Worm (Caenorhabditis elegans) whole organism, L3 larva: ENCODE data around the gene srd-58.
A peak's percentile ranks its signal among the peaks of the same experiment; 100 is the strongest.

ENCODE experiments used
- R02D3.7 ChIP-seq: fragments of 150-350 bp; optimal IDR thresholded peaks from 2 replicates; lab custom pipeline; 2014; ENCODE audit warnings: missing biosample characterization, missing genetic modification characterization
- aly-2 ChIP-seq: fragments of 150-350 bp; optimal IDR thresholded peaks from 2 replicates; lab custom pipeline; 2014; ENCODE audit warnings: missing biosample characterization, missing genetic modification characterization
- ama-1 ChIP-seq: fragments of 150-350 bp; optimal IDR thresholded peaks from 2 replicates; lab custom pipeline; 2018
- ceh-16 ChIP-seq: sonication (generic microtip); optimal IDR thresholded peaks from 2 replicates; lab custom pipeline; 2017; ENCODE audit warnings: missing biosample characterization, missing genetic modification characterization
- ceh-82 ChIP-seq: fragments of 150-350 bp; optimal IDR thresholded peaks from 2 replicates; lab custom pipeline; 2014; ENCODE audit warnings: missing biosample characterization, missing genetic modification characterization
- ceh-9 ChIP-seq: sonication (generic microtip); optimal IDR thresholded peaks from 2 replicates; lab custom pipeline; 2018; ENCODE audit warnings: missing biosample characterization, missing genetic modification characterization
- egl-27 ChIP-seq: sonication (generic microtip); optimal IDR thresholded peaks from 4 replicates; lab custom pipeline; 2017; ENCODE audit warnings: missing biosample characterization, missing genetic modification reagents, missing genetic modification characterization
- egl-5 ChIP-seq: fragments of 150-350 bp; optimal IDR thresholded peaks from 2 replicates; lab custom pipeline; 2017; ENCODE audit warnings: missing biosample characterization, missing genetic modification reagents, missing genetic modification characterization, inconsistent platforms
- elt-2 ChIP-seq: sonication (generic microtip); optimal IDR thresholded peaks from 2 replicates; lab custom pipeline; 2016; ENCODE audit warnings: missing genetic modification reagents, mild to moderate bottlenecking, missing genetic modification characterization, missing compliant biosample characterization
- elt-3 ChIP-seq, 3 experiments: fragments of 150-350 bp in 1 of 3; sonication (generic microtip) in 2 of 3; optimal IDR thresholded peaks; 2 replicates in 2 of 3; 4 replicates in 1 of 3; lab custom pipeline; 2014 to 2017; ENCODE audit warnings: missing biosample characterization in 3 of 3, missing genetic modification characterization in 3 of 3
- eor-1 ChIP-seq, 2 experiments: fragments of 150-350 bp; optimal IDR thresholded peaks; 2 replicates each; lab custom pipeline; 2014 to 2018; ENCODE audit warnings: missing biosample characterization in 2 of 2, missing genetic modification characterization in 2 of 2
- fkh-2 ChIP-seq: fragments of 150-350 bp; optimal IDR thresholded peaks from 2 replicates; lab custom pipeline; 2014; ENCODE audit warnings: missing biosample characterization, missing genetic modification reagents, missing genetic modification characterization
- fos-1 ChIP-seq: fragments of 150-350 bp; optimal IDR thresholded peaks from 2 replicates; lab custom pipeline; 2014; ENCODE audit warnings: missing biosample characterization, missing genetic modification characterization
- hmg-11 ChIP-seq: sonication (generic microtip); optimal IDR thresholded peaks from 2 replicates; lab custom pipeline; 2016; ENCODE audit warnings: missing genetic modification characterization, missing compliant biosample characterization
- jun-1 ChIP-seq: fragments of 150-350 bp; optimal IDR thresholded peaks from 2 replicates; lab custom pipeline; 2014; ENCODE audit warnings: missing biosample characterization, missing genetic modification reagents, missing genetic modification characterization
- lin-39 ChIP-seq: fragments of 150-350 bp; optimal IDR thresholded peaks from 2 replicates; lab custom pipeline; 2018; ENCODE audit warnings: missing biosample characterization, missing genetic modification reagents, missing genetic modification characterization
- lsy-12 ChIP-seq: sonication (generic microtip); optimal IDR thresholded peaks from 2 replicates; lab custom pipeline; 2016; ENCODE audit warnings: mild to moderate bottlenecking, missing genetic modification characterization, missing compliant biosample characterization
- mml-1 ChIP-seq: fragments of 150-350 bp; sonication (generic microtip); optimal IDR thresholded peaks from 3 replicates; lab custom pipeline; 2014; ENCODE audit warnings: missing biosample characterization, missing genetic modification characterization
- nfya-1 ChIP-seq: sonication (generic microtip); optimal IDR thresholded peaks from 2 replicates; lab custom pipeline; 2017; ENCODE audit warnings: missing genetic modification characterization, mild to moderate bottlenecking, missing compliant biosample characterization, antibody characterized with exemption, moderate library complexity; ENCODE audit not compliant: insufficient read depth
- nhr-12 ChIP-seq: fragments of 150-350 bp; optimal IDR thresholded peaks from 2 replicates; lab custom pipeline; 2014; ENCODE audit warnings: missing biosample characterization, missing genetic modification characterization
- nhr-23 ChIP-seq: fragments of 150-350 bp; optimal IDR thresholded peaks from 2 replicates; lab custom pipeline; 2014; ENCODE audit warnings: missing biosample characterization, missing genetic modification reagents, missing genetic modification characterization
- nhr-237 ChIP-seq: fragments of 150-350 bp; optimal IDR thresholded peaks from 2 replicates; lab custom pipeline; 2014; ENCODE audit warnings: missing biosample characterization, missing genetic modification characterization
- nhr-25 ChIP-seq: sonication (generic microtip); optimal IDR thresholded peaks from 2 replicates; lab custom pipeline; 2017; ENCODE audit warnings: missing biosample characterization, missing genetic modification characterization
- nhr-43 ChIP-seq: sonication (generic microtip); optimal IDR thresholded peaks from 2 replicates; lab custom pipeline; 2016; ENCODE audit warnings: mild to moderate bottlenecking, missing genetic modification characterization, missing compliant biosample characterization; ENCODE audit not compliant: poor library complexity, severe bottlenecking
- nhr-67 ChIP-seq: fragments of 150-350 bp; optimal IDR thresholded peaks from 2 replicates; lab custom pipeline; 2014; ENCODE audit warnings: missing biosample characterization, missing genetic modification characterization
- nhr-76 ChIP-seq: fragments of 150-350 bp; sonication (generic microtip); optimal IDR thresholded peaks from 5 replicates; lab custom pipeline; 2014; ENCODE audit warnings: missing biosample characterization, missing genetic modification characterization
- nhr-77 ChIP-seq: fragments of 150-350 bp; optimal IDR thresholded peaks from 2 replicates; lab custom pipeline; 2014; ENCODE audit warnings: missing biosample characterization, missing genetic modification characterization
- pha-4 ChIP-seq: fragments of 150-350 bp; optimal IDR thresholded peaks from 2 replicates; lab custom pipeline; 2014; ENCODE audit warnings: missing biosample characterization, missing genetic modification reagents, missing genetic modification characterization
- sea-2 ChIP-seq: fragments of 150-350 bp; sonication (generic microtip); optimal IDR thresholded peaks from 4 replicates; lab custom pipeline; 2014; ENCODE audit warnings: missing biosample characterization, missing genetic modification reagents, missing genetic modification characterization
- snpc-4 ChIP-seq: fragments of 150-350 bp; optimal IDR thresholded peaks from 2 replicates; lab custom pipeline; 2014; ENCODE audit warnings: missing biosample characterization, missing genetic modification characterization
- tbx-2 ChIP-seq: sonication (generic microtip); optimal IDR thresholded peaks from 2 replicates; lab custom pipeline; 2016; ENCODE audit warnings: mild to moderate bottlenecking, missing genetic modification characterization, missing compliant biosample characterization
- unc-39 ChIP-seq: sonication (generic microtip); optimal IDR thresholded peaks from 4 replicates; lab custom pipeline; 2017; ENCODE audit warnings: missing biosample characterization, missing genetic modification characterization
- unc-62 ChIP-seq: fragments of 150-350 bp; sonication (generic microtip); optimal IDR thresholded peaks from 4 replicates; lab custom pipeline; 2014; ENCODE audit warnings: missing biosample characterization, missing genetic modification reagents, missing genetic modification characterization
- ztf-11 ChIP-seq: fragments of 150-350 bp; optimal IDR thresholded peaks from 2 replicates; lab custom pipeline; 2014; ENCODE audit warnings: missing biosample characterization, missing genetic modification characterization

Gene srd-58

DNA sequence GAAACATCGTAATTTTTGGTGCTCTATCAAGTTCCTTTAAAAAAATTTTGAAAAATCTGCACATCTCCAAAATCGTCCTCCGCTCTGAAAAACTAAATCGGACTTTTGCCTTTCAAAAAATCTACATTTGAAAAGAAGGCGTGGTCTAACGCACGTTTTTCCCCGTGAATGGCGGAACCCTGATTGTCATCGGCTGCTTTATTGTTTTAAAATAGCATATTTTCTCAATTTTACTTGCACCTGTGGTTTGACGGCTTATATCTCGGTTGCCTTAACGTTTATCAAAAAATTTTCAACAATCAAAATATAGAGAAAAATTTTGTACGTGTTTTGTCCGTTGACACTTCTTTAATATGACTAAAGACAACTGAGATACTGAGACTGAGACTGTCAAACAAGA lies 27.1 kb upstream of the srd-58 start:
- TF ChIP-seq nhr-43 (tag; lab: Kevin White, UChicago), result no peak
- TF ChIP-seq sea-2 (GFP tag; lab: Kevin White, UChicago), result no peak
- TF ChIP-seq unc-62, result no peak
- no peak for TF ChIP-seq unc-39 (tag; lab: Kevin White, UChicago)
- no peak for TF ChIP-seq lsy-12 (tag; lab: Kevin White, UChicago)
- TF ChIP-seq egl-5 (tag; lab: Kevin White, UChicago), result no peak
- peak; percentile 67 for TF ChIP-seq snpc-4 (tag; lab: Kevin White, UChicago)
- no peak for TF ChIP-seq mml-1 (tag; lab: Kevin White, UChicago)
- TF ChIP-seq ceh-82 (tag; lab: Kevin White, UChicago), result no peak

DNA sequence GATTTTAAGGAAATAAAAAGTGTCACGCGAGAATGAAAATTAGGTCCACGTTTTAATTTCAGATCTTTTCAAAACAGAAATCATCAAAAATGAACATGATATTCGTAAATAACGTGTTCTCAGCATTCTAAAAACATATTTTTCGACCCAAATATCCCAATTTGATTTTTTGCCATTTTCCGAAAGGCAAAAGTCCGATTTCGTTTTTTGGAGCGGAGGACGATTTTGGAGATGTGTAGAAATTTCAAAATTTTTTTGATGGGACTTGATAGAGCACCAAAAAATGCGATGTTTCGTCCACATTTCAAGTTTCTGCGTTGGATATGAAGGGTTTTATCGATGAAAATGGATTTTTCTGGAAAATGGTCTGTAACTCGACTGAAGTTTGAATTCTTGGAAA lies 25.8 kb upstream of the srd-58 start:
- peak; percentile 58 for TF ChIP-seq ama-1 (lab: Kevin White, UChicago)
- no peak for TF ChIP-seq hmg-11
- TF ChIP-seq nhr-43 (tag; lab: Kevin White, UChicago), result peak; percentile 29
- peak; percentile 44 for TF ChIP-seq tbx-2 (tag; lab: Kevin White, UChicago)
- TF ChIP-seq sea-2 (GFP tag; lab: Kevin White, UChicago), result no peak
- no peak for TF ChIP-seq ztf-11 (tag; lab: Kevin White, UChicago)

DNA sequence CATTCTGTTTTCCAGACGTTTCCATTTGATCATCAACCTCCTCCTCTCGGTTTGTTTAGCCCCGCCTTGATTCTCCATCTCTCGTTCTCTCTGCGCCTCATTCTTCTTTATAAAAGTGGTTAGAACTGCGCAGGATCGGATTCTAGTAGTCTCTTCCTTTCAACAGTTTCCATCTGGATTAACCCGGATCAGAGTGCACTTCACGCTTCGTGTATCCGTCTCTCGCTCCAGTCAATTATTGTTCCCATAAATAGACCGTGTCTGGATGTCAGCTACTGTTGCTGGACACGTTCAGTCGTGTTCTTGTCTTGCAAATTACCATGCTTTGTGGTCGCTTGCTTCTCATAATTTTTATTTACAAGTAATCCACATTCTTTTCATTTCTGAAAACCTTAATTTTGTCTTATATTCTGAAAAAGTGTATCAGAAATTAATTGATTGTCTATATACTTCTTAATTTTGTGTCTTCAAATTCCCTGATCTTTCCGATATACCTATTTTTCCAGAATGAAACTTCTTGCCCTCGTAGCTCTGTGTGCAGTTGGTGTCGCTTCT lies 23.9 kb upstream of the srd-58 start, which contains the start of gene F32A5.4:
F32A5.4 (plus strand) TSS at position 505 of the 555 bp plus-strand sequence.
- TF ChIP-seq R02D3.7 (tag; lab: Kevin White, UChicago) (no peak), tbx-2 (tag; lab: Kevin White, UChicago) (no peak), nhr-237 (tag; lab: Kevin White, UChicago) (no peak), nhr-77 (tag; lab: Kevin White, UChicago) (no peak), nfya-1 (no peak), ceh-16 (tag; lab: Kevin White, UChicago) (no peak), elt-3 (tag; optimal IDR thresholded peaks at IDR 0.05; lab: Kevin White, UChicago) (no peak), nhr-25 (tag; lab: Kevin White, UChicago) (no peak), lsy-12 (tag; lab: Kevin White, UChicago) (no peak), snpc-4 (tag; lab: Kevin White, UChicago) (no peak), egl-5 (tag; lab: Kevin White, UChicago) (no peak), lin-39 (tag; lab: Kevin White, UChicago) (no peak), aly-2 (no peak), nhr-12 (tag; lab: Kevin White, UChicago) (no peak), nhr-76 (tag; lab: Kevin White, UChicago) (no peak), ceh-9 (no peak), ztf-11 (tag; lab: Kevin White, UChicago) (no peak), ama-1 (lab: Kevin White, UChicago) (peak; percentile 56), pha-4 (tag; lab: Kevin White, UChicago) (peak; percentile 20), unc-62 (no peak), elt-2 (tag; lab: Kevin White, UChicago) (no peak), eor-1 (tag; optimal IDR thresholded peaks at IDR 0.05; lab: Kevin White, UChicago) (no peak), nhr-23 (tag; lab: Kevin White, UChicago) (peak; percentile 20), jun-1 (tag; lab: Kevin White, UChicago) (no peak), egl-27 (tag; lab: Kevin White, UChicago) (no peak)
- TF ChIP-seq, all 47 proteins: peak for 3

DNA sequence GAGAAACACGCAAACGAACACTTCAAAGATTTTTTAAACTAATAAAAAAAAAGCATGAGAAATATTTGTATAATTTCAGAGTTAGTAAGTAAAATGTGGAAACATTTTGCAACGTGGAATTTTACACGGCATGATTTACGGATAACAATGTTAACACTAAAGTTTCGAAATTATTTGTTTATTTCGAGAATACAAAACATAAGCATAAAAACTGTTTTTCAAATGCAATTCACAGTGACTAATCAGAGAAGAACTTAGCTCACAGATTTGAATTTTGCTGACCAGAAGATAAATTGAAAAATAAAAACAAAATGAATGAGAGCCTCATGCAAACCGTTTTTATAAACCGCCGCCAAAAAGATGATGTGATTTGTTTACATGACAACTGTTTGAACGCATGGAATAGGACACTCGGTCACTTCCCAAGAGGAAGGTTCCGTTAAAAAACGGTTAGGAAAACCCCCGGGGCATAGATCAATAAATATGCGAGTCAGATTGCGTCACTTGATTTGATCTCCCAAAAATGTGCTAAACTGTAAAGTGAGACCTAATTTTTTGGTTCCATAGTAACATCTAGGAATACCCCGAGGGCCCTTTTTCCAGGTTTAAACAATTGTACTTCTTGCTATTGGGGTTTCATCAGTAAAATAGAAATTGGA lies 21.1 kb upstream of the srd-58 start, which contains the start of gene clh-3:
clh-3 (minus strand) TSS at position 51 of the 659 bp plus-strand sequence.
- TF ChIP-seq aly-2, result no peak
- TF ChIP-seq jun-1 (tag; lab: Kevin White, UChicago), result no peak
- TF ChIP-seq lsy-12 (tag; lab: Kevin White, UChicago), result no peak
- no peak for TF ChIP-seq nhr-12 (tag; lab: Kevin White, UChicago)
- TF ChIP-seq lin-39 (tag; lab: Kevin White, UChicago), result no peak

DNA sequence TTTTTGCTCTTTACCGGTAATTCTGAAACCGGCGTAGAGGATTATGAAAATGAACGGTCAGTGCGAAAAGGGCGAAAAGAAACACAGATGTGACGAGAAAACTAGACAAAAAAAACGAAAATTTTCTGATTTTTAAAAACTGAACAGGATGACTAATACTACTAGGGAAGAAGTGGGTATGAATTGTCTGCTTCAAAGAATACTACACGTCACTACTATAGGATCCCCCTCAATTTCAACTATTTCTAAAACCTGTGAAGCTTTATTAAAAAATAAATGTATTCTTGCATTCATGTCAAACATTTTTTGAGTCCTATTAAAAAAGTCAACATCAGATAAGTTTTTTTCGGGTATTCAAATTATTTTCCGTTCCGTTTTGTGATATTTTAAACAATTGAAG lies 19.2 kb upstream of the srd-58 start:
- TF ChIP-seq nhr-67 (tag; lab: Kevin White, UChicago) (no peak), fkh-2 (tag; lab: Kevin White, UChicago) (no peak), ceh-9 (no peak), nhr-23 (tag; lab: Kevin White, UChicago) (no peak), ama-1 (lab: Kevin White, UChicago) (no peak), fos-1 (tag; lab: Kevin White, UChicago) (no peak), nhr-76 (tag; lab: Kevin White, UChicago) (no peak), jun-1 (tag; lab: Kevin White, UChicago) (no peak), lin-39 (tag; lab: Kevin White, UChicago) (no peak), hmg-11 (no peak), lsy-12 (tag; lab: Kevin White, UChicago) (no peak)
- TF ChIP-seq, all 47 proteins: peak for 0
